Worm (Caenorhabditis elegans) whole organism, midembryonic: ENCODE measurements around the gene rsu-1.

Experiments used
- flt-1 ChIP-seq: fragments of 200-800 bp; sonication (Bioruptor generic); IDR thresholded peaks from 2 replicates; pipeline ENCODE4 v1.3.6; 2022; ENCODE audit warnings: missing genetic modification characterization, missing compliant biosample characterization
- med-1 ChIP-seq: sonication (generic microtip); optimal IDR thresholded peaks from 2 replicates; lab custom pipeline; 2017; ENCODE audit warnings: missing genetic modification characterization, mild to moderate bottlenecking, missing compliant biosample characterization, antibody characterized with exemption, missing genetic modification reagents; ENCODE audit not compliant: insufficient read depth
- ref-1 ChIP-seq: fragments of 200-800 bp; sonication (Bioruptor generic); conservative IDR thresholded peaks from 2 replicates; pipeline ENCODE4 v1.3.6; 2022; ENCODE audit warnings: missing genetic modification reagents, missing genetic modification characterization, missing compliant biosample characterization
- ztf-29 ChIP-seq: fragments of 200-800 bp; sonication (Bioruptor generic); IDR thresholded peaks from 2 replicates; pipeline ENCODE4 v1.3.6; 2022; ENCODE audit warnings: missing genetic modification reagents, missing genetic modification characterization, missing compliant biosample characterization

ce11 chrIII:3461403-3461802 is 10.4 kb upstream of the rsu-1 start, which contains the start of gene pph-6:
- no peak for TF ChIP-seq flt-1
- TF ChIP-seq med-1 (GFP tag; lab: Kevin White, UChicago), result no peak
- no peak for TF ChIP-seq ref-1
- no peak for TF ChIP-seq ztf-29 (GFP tag; lab: Robert Waterston, UW)
